Fruit fly (Drosophila melanogaster): ENCODE data around the gene Jon65Aiii.

Jon65Aiii gene

DNA sequence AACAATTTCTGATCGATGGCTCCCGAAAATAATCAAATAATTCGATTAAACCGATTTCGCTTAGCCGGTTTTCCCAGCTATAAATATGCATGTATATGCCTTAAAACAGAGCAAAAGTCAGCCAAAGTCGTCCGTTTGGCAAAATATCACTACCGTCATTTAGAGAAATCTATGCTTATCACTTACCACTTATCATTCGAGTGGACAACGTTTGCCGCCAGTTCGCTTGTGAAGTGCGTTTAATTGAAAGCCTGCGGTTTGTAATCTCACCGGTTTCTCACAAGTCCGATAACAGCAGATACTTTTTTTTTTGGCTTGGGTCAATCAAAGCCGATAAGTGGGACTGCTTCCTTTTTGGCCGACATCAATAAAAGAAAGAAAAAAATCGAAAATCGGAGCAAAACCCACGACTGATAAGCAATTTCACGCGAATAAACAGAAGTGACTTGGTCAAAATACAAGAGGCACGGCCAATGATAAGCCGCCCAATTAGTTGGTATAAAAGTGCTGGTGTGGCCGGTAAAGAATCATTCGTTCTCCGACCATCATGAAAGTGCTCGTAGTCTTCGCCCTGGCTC lies at the start of gene Jon65Aiii:
Jon65Aiii (plus strand) TSS at position 528 of the 578 bp plus-strand sequence.
- peak; percentile 57 for TF ChIP-seq cic (GFP tag; optimal IDR thresholded peaks at IDR 0.05)
- no peak for TF ChIP-seq pad (GFP tag; optimal IDR thresholded peaks at IDR 0.05)
- no peak for TF ChIP-seq Clk (GFP tag; optimal IDR thresholded peaks at IDR 0.05)
- no peak for TF ChIP-seq CG14711 (tag; optimal IDR thresholded peaks at IDR 0.05)

- TF ChIP-seq CG7045 (GFP tag; optimal IDR thresholded peaks at IDR 0.05), result no peak
- TF ChIP-seq cnc (optimal IDR thresholded peaks at IDR 0.05), result no peak
- TF ChIP-seq ovo (GFP tag; optimal IDR thresholded peaks at IDR 0.05), result no peak
- TF ChIP-seq pad (GFP tag; optimal IDR thresholded peaks at IDR 0.05), result no peak
- no peak for TF ChIP-seq toe (GFP tag; optimal IDR thresholded peaks at IDR 0.05)
- no peak for TF ChIP-seq Crg-1 (GFP tag; optimal IDR thresholded peaks at IDR 0.05)
- TF ChIP-seq CG11617 (GFP tag; optimal IDR thresholded peaks at IDR 0.05), result no peak
- no peak for TF ChIP-seq Mnt (GFP tag; optimal IDR thresholded peaks at IDR 0.05)
- no peak for TF ChIP-seq kay (GFP tag; ENCODE audit: borderline replicate concordance)
- TF ChIP-seq CG33017 (tag; optimal IDR thresholded peaks at IDR 0.05), result no peak
- no peak for TF ChIP-seq CG14711 (tag; optimal IDR thresholded peaks at IDR 0.05)
- TF ChIP-seq cic (GFP tag; optimal IDR thresholded peaks at IDR 0.05), result no peak
- TF ChIP-seq Clk (GFP tag; optimal IDR thresholded peaks at IDR 0.05), result no peak
Observed at dm6 chr3L:6000938-6001337, 49.6 kb upstream of the Jon65Aiii start.

- no peak for TF ChIP-seq CG12768 (GFP tag; optimal IDR thresholded peaks at IDR 0.05)
- no peak for TF ChIP-seq tj (GFP tag; optimal IDR thresholded peaks at IDR 0.05)
- TF ChIP-seq Clk (GFP tag; optimal IDR thresholded peaks at IDR 0.05), result no peak
- no peak for TF ChIP-seq Hr96 (GFP tag; optimal IDR thresholded peaks at IDR 0.05)
- TF ChIP-seq Crg-1 (GFP tag; optimal IDR thresholded peaks at IDR 0.05), result no peak
- no peak for TF ChIP-seq cnc (optimal IDR thresholded peaks at IDR 0.05)
- no peak for TF ChIP-seq CG1620 (GFP tag; optimal IDR thresholded peaks at IDR 0.05)
- TF ChIP-seq CG7045 (GFP tag; optimal IDR thresholded peaks at IDR 0.05), result no peak
- no peak for TF ChIP-seq kay (GFP tag; ENCODE audit: borderline replicate concordance)
- TF ChIP-seq CG5204 (GFP tag; optimal IDR thresholded peaks at IDR 0.05), result no peak
- no peak for TF ChIP-seq CG33017 (tag; optimal IDR thresholded peaks at IDR 0.05)
- TF ChIP-seq pad (GFP tag; optimal IDR thresholded peaks at IDR 0.05), result no peak
- TF ChIP-seq CG14711 (tag; optimal IDR thresholded peaks at IDR 0.05), result no peak
- TF ChIP-seq CG11617 (GFP tag; optimal IDR thresholded peaks at IDR 0.05), result no peak
- TF ChIP-seq toe (GFP tag; optimal IDR thresholded peaks at IDR 0.05), result no peak
- TF ChIP-seq bab1 (GFP tag; optimal IDR thresholded peaks at IDR 0.05), result no peak
Observed at dm6 chr3L:6010921-6011320, 39.6 kb upstream of the Jon65Aiii start, which contains the start of gene alphaKap4. alphaKap4 (minus strand) TSS chr3L:6011021.

DNA sequence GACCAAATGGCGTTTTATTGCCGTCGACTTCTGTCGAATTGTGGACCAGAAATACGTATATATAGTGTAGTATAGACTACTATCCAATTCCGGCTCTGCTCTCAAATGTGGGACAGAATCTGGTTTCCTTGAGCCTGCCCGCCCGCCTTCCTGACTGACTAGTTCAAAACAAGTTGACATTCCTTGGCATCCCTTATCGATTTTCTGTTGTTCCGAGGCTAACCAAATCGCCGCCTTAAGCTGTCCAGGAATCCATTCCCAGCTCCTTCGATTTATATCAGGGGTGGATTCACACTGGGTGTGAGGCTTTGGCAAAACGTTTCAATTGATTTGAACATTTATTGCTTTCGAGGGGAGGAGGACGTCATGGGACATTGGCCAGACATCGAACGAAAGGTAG lies 37.6 kb upstream of the Jon65Aiii start:
- TF ChIP-seq Mnt (GFP tag; optimal IDR thresholded peaks at IDR 0.05), result no peak
- TF ChIP-seq Hr96 (GFP tag; optimal IDR thresholded peaks at IDR 0.05), result no peak
- no peak for TF ChIP-seq CG33017 (tag; optimal IDR thresholded peaks at IDR 0.05)
- TF ChIP-seq ovo (GFP tag; optimal IDR thresholded peaks at IDR 0.05), result no peak
- TF ChIP-seq pad (GFP tag; optimal IDR thresholded peaks at IDR 0.05), result no peak
- TF ChIP-seq CG14711 (tag; optimal IDR thresholded peaks at IDR 0.05), result no peak
- TF ChIP-seq CG7045 (GFP tag; optimal IDR thresholded peaks at IDR 0.05), result no peak
- TF ChIP-seq CG7101 (tag; optimal IDR thresholded peaks at IDR 0.05), result no peak
- TF ChIP-seq cnc (optimal IDR thresholded peaks at IDR 0.05), result no peak
- no peak for TF ChIP-seq tj (GFP tag; optimal IDR thresholded peaks at IDR 0.05)
- no peak for TF ChIP-seq CG12768 (GFP tag; optimal IDR thresholded peaks at IDR 0.05)
- no peak for TF ChIP-seq kay (GFP tag; ENCODE audit: borderline replicate concordance)
- no peak for TF ChIP-seq cic (GFP tag; optimal IDR thresholded peaks at IDR 0.05)
- TF ChIP-seq Crg-1 (GFP tag; optimal IDR thresholded peaks at IDR 0.05), result no peak
- TF ChIP-seq CG5204 (GFP tag; optimal IDR thresholded peaks at IDR 0.05), result no peak
- no peak for TF ChIP-seq toe (GFP tag; optimal IDR thresholded peaks at IDR 0.05)
- TF ChIP-seq Clk (GFP tag; optimal IDR thresholded peaks at IDR 0.05), result no peak
- no peak for TF ChIP-seq CG1620 (GFP tag; optimal IDR thresholded peaks at IDR 0.05)

- TF ChIP-seq kay (GFP tag; ENCODE audit: borderline replicate concordance) (no peak), CG33017 (tag; optimal IDR thresholded peaks at IDR 0.05) (no peak), bab1 (GFP tag; optimal IDR thresholded peaks at IDR 0.05) (no peak), pad (GFP tag; optimal IDR thresholded peaks at IDR 0.05) (no peak), Hr96 (GFP tag; optimal IDR thresholded peaks at IDR 0.05) (no peak), Crg-1 (GFP tag; optimal IDR thresholded peaks at IDR 0.05) (no peak), cic (GFP tag; optimal IDR thresholded peaks at IDR 0.05) (no peak), CG14711 (tag; optimal IDR thresholded peaks at IDR 0.05) (no peak), CG12768 (GFP tag; optimal IDR thresholded peaks at IDR 0.05) (no peak), CG11617 (GFP tag; optimal IDR thresholded peaks at IDR 0.05) (no peak)
Observed at dm6 chr3L:6022142-6022541, 28.4 kb upstream of the Jon65Aiii start.

dm6 chr3L:6033008-6033407 lies 17.5 kb upstream of the Jon65Aiii start:
- peak; percentile 25 for TF ChIP-seq kay (GFP tag; ENCODE audit: borderline replicate concordance)
- no peak for TF ChIP-seq pad (GFP tag; optimal IDR thresholded peaks at IDR 0.05)
- no peak for TF ChIP-seq CG7045 (GFP tag; optimal IDR thresholded peaks at IDR 0.05)

DNA sequence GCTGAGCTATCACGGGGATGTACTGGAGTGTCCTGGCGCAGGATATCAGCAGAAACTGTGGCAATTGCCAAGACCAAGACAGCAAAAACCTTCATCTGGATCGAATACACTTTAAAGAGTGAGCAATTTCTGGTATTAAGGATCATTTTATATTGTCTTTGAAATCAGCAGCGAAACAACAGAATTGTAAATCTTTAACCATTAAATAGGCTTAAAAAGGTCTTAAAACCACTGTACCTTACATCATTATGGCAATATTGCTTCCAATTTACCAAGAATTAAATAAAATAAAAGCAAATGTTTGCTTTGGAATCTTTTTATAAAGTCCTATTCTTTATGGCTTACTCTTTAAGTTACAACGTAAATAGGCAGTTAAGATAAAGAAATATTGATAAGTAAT lies 16.0 kb upstream of the Jon65Aiii start, which contains the start of gene CG10477:
CG10477 (minus strand) TSS at position 101 of the 400 bp plus-strand sequence.
- no peak for TF ChIP-seq toe (GFP tag; optimal IDR thresholded peaks at IDR 0.05)
- TF ChIP-seq CG7045 (GFP tag; optimal IDR thresholded peaks at IDR 0.05), result no peak

All from whole organism, adult.